Worm (Caenorhabditis elegans) whole organism, L4 larva: Measurements from ENCODE around the gene cah-4.

ENCODE experiments used
- D1046.2 ChIP-seq: fragments of 200-800 bp; sonication (Bioruptor generic); IDR thresholded peaks from 2 replicates; pipeline ENCODE4 v1.3.6; 2022; ENCODE audit warnings: missing genetic modification characterization, missing compliant biosample characterization
- F44E2.7 ChIP-seq: fragments of 200-800 bp; sonication (Bioruptor generic); IDR thresholded peaks from 2 replicates; pipeline ENCODE4 v2.1.2; 2022; ENCODE audit warnings: missing genetic modification characterization, missing compliant biosample characterization
- Y75B8A.6 ChIP-seq: fragments of 200-800 bp; sonication (Bioruptor generic); IDR thresholded peaks from 2 replicates; pipeline ENCODE4 v1.3.6; 2022; ENCODE audit warnings: missing genetic modification reagents, missing genetic modification characterization, missing compliant biosample characterization
- ZK337.2 ChIP-seq: fragments of 200-800 bp; sonication (Bioruptor generic); IDR thresholded peaks from 2 replicates; pipeline ENCODE4 v1.3.6; 2022; ENCODE audit warnings: missing genetic modification reagents, missing genetic modification characterization, missing compliant biosample characterization
- aha-1 ChIP-seq: fragments of 150-350 bp; peaks from one replicate; lab custom pipeline; 2014; ENCODE audit warnings: missing biosample characterization, missing genetic modification characterization
- arid-1 ChIP-seq: fragments of 200-800 bp; sonication (Bioruptor generic); conservative IDR thresholded peaks from 2 replicates; pipeline ENCODE4 v1.3.6; 2022; ENCODE audit warnings: missing genetic modification reagents, missing genetic modification characterization, missing compliant biosample characterization
- ceh-20 ChIP-seq: fragments of 200-800 bp; sonication (Bioruptor generic); IDR thresholded peaks from 2 replicates; pipeline ENCODE4 v1.3.6; 2022; ENCODE audit warnings: missing genetic modification reagents, missing genetic modification characterization, missing compliant biosample characterization
- ceh-32 ChIP-seq: sonication (generic microtip); optimal IDR thresholded peaks from 2 replicates; lab custom pipeline; 2016; ENCODE audit warnings: mild to moderate bottlenecking, missing genetic modification characterization, missing compliant biosample characterization; ENCODE audit not compliant: poor library complexity
- ceh-82 ChIP-seq: sonication (generic microtip); optimal IDR thresholded peaks from 2 replicates; lab custom pipeline; 2017; ENCODE audit warnings: missing biosample characterization, missing genetic modification characterization
- ces-1 ChIP-seq: fragments of 150-350 bp; sonication (generic microtip); optimal IDR thresholded peaks from 4 replicates; lab custom pipeline; 2014; ENCODE audit warnings: missing biosample characterization, missing genetic modification reagents, missing genetic modification characterization
- cey-2 ChIP-seq: sonication (generic microtip); optimal IDR thresholded peaks from 3 replicates; lab custom pipeline; 2017; ENCODE audit warnings: missing genetic modification characterization, mild to moderate bottlenecking, missing compliant biosample characterization, antibody characterized with exemption, borderline replicate concordance; ENCODE audit not compliant: insufficient read depth
- ctbp-1 ChIP-seq: fragments of 200-800 bp; sonication (Bioruptor generic); IDR thresholded peaks from 2 replicates; pipeline ENCODE4 v1.3.6; 2022; ENCODE audit warnings: missing genetic modification reagents, missing genetic modification characterization, missing compliant biosample characterization
- dmd-8 ChIP-seq: fragments of 200-800 bp; sonication (Bioruptor generic); IDR thresholded peaks from 2 replicates; pipeline ENCODE4 v1.3.6; 2022; ENCODE audit warnings: missing genetic modification characterization, missing compliant biosample characterization
- duxl-1 ChIP-seq: sonication (generic microtip); optimal IDR thresholded peaks from 2 replicates; lab custom pipeline; 2016; ENCODE audit warnings: mild to moderate bottlenecking, missing genetic modification characterization, moderate library complexity, missing compliant biosample characterization; ENCODE audit not compliant: poor library complexity
- hlh-11 ChIP-seq: fragments of 200-800 bp; sonication (Bioruptor generic); optimal IDR thresholded peaks from 2 replicates; lab custom pipeline; 2018; ENCODE audit warnings: mild to moderate bottlenecking, missing genetic modification characterization, missing compliant biosample characterization
- hlh-30 ChIP-seq: sonication (generic microtip); optimal IDR thresholded peaks from 2 replicates; lab custom pipeline; 2017; ENCODE audit warnings: antibody characterized with exemption, mild to moderate bottlenecking, missing genetic modification characterization, missing compliant biosample characterization; ENCODE audit not compliant: insufficient read depth
- lin-1 ChIP-seq: fragments of 200-800 bp; sonication (Bioruptor generic); IDR thresholded peaks from 2 replicates; pipeline ENCODE4 v1.3.6; 2022; ENCODE audit warnings: missing genetic modification reagents, missing genetic modification characterization, missing compliant biosample characterization
- lin-13 ChIP-seq: fragments of 150-350 bp; optimal IDR thresholded peaks from 2 replicates; lab custom pipeline; 2014; ENCODE audit warnings: missing biosample characterization, missing genetic modification reagents, missing genetic modification characterization
- lin-15B ChIP-seq: fragments of 150-350 bp; sonication (generic microtip); optimal IDR thresholded peaks from 3 replicates; lab custom pipeline; 2014; ENCODE audit warnings: missing biosample characterization, missing genetic modification characterization
- lin-29 ChIP-seq: fragments of 200-800 bp; sonication (Bioruptor generic); IDR thresholded peaks from 2 replicates; pipeline ENCODE4 v1.3.6; 2022; ENCODE audit warnings: missing genetic modification reagents, missing genetic modification characterization, missing compliant biosample characterization
- lir-3 ChIP-seq: sonication (generic microtip); optimal IDR thresholded peaks from 2 replicates; lab custom pipeline; 2016; ENCODE audit warnings: mild to moderate bottlenecking, missing genetic modification characterization, missing compliant biosample characterization
- madf-9 ChIP-seq: fragments of 200-800 bp; sonication (Bioruptor generic); conservative IDR thresholded peaks from 2 replicates; pipeline ENCODE4 v1.3.6; 2022; ENCODE audit warnings: missing genetic modification reagents, missing genetic modification characterization, missing compliant biosample characterization
- mes-2 ChIP-seq: sonication (generic microtip); optimal IDR thresholded peaks from 2 replicates; lab custom pipeline; 2016; ENCODE audit warnings: missing genotype, mild to moderate bottlenecking, missing genetic modification characterization, missing compliant biosample characterization; ENCODE audit not compliant: poor library complexity, severe bottlenecking
- mxl-2 ChIP-seq: fragments of 200-800 bp; sonication (Bioruptor generic); conservative IDR thresholded peaks from 2 replicates; pipeline ENCODE4 v1.3.6; 2022; ENCODE audit warnings: missing genetic modification reagents, missing genetic modification characterization, missing compliant biosample characterization
- mxl-3 ChIP-seq: fragments of 200-800 bp; sonication (Bioruptor generic); optimal IDR thresholded peaks from 2 replicates; lab custom pipeline; 2018; ENCODE audit warnings: mild to moderate bottlenecking, missing genetic modification characterization, missing compliant biosample characterization
- nhr-10 ChIP-seq: fragments of 150-350 bp; optimal IDR thresholded peaks from 2 replicates; lab custom pipeline; 2014; ENCODE audit warnings: missing biosample characterization, missing genetic modification characterization
- nhr-76 ChIP-seq: fragments of 150-350 bp; optimal IDR thresholded peaks from 2 replicates; lab custom pipeline; 2014; ENCODE audit warnings: missing biosample characterization, missing genetic modification characterization
- nhr-77 ChIP-seq: fragments of 150-350 bp; optimal IDR thresholded peaks from 2 replicates; lab custom pipeline; 2014; ENCODE audit warnings: missing biosample characterization, missing genetic modification characterization
- php-3 ChIP-seq: fragments of 200-800 bp; sonication (Bioruptor generic); IDR thresholded peaks from 2 replicates; pipeline ENCODE4 v1.3.6; 2022; ENCODE audit warnings: missing genetic modification reagents, missing genetic modification characterization, missing compliant biosample characterization
- sdz-12 ChIP-seq: fragments of 200-800 bp; sonication (Bioruptor generic); optimal IDR thresholded peaks from 2 replicates; lab custom pipeline; 2018; ENCODE audit warnings: mild to moderate bottlenecking, missing genetic modification characterization, missing compliant biosample characterization
- snpc-4 ChIP-seq: fragments of 150-350 bp; optimal IDR thresholded peaks from 2 replicates; lab custom pipeline; 2014; ENCODE audit warnings: missing biosample characterization, missing genetic modification characterization
- spr-1 ChIP-seq: sonication (generic microtip); optimal IDR thresholded peaks from 2 replicates; lab custom pipeline; 2016; ENCODE audit warnings: mild to moderate bottlenecking, missing genetic modification characterization, missing compliant biosample characterization
- unc-130 ChIP-seq: sonication (generic microtip); optimal IDR thresholded peaks from 2 replicates; lab custom pipeline; 2016; ENCODE audit warnings: missing genetic modification reagents, missing genetic modification characterization, missing compliant biosample characterization
- unc-39 ChIP-seq: sonication (generic microtip); optimal IDR thresholded peaks from 2 replicates; lab custom pipeline; 2017; ENCODE audit warnings: missing biosample characterization, missing genetic modification characterization
- vab-7 ChIP-seq: fragments of 200-800 bp; sonication (Bioruptor generic); IDR thresholded peaks from 2 replicates; pipeline ENCODE4 v1.3.6; 2022; ENCODE audit warnings: missing genetic modification reagents, missing genetic modification characterization, missing compliant biosample characterization
- zag-1 ChIP-seq: fragments of 150-350 bp; optimal IDR thresholded peaks from 2 replicates; lab custom pipeline; 2014; ENCODE audit warnings: missing biosample characterization, missing genetic modification characterization
- ztf-11 ChIP-seq: fragments of 150-350 bp; optimal IDR thresholded peaks from 2 replicates; lab custom pipeline; 2014; ENCODE audit warnings: missing biosample characterization, missing genetic modification characterization
- ztf-7 ChIP-seq: fragments of 150-350 bp; optimal IDR thresholded peaks from 2 replicates; lab custom pipeline; 2014; ENCODE audit warnings: missing biosample characterization, missing genetic modification characterization

Gene cah-4

ce11 chrX:13518861-13519713 is 23.3 kb upstream of the cah-4 start, which contains the start of the genes cdk-4 and F18H3.1 (continued):
- no peak for TF ChIP-seq ceh-32 (tag; lab: Kevin White, UChicago)
- no peak for TF ChIP-seq mxl-2 (GFP tag; lab: Robert Waterston, UW)
- no peak for TF ChIP-seq D1046.2 (GFP tag; lab: Robert Waterston, UW)
- TF ChIP-seq nhr-77 (tag; lab: Kevin White, UChicago) = no peak
- TF ChIP-seq Y75B8A.6 (GFP tag; lab: Robert Waterston, UW) = no peak
- no peak for TF ChIP-seq lin-29 (GFP tag; lab: Robert Waterston, UW)
- no peak for TF ChIP-seq lin-15B (tag; lab: Kevin White, UChicago)
- no peak for TF ChIP-seq ceh-20 (GFP tag; lab: Robert Waterston, UW)
- 0 out of 2 replicates have a peak, but pooled peaks have one; percentile 31 for TF ChIP-seq dmd-8 (GFP tag; lab: Robert Waterston, UW)
- TF ChIP-seq mes-2 (tag; lab: Kevin White, UChicago) = peak; percentile 43
- TF ChIP-seq unc-39 = no peak
- TF ChIP-seq madf-9 (GFP tag; lab: Robert Waterston, UW) = no peak
- no peak for TF ChIP-seq snpc-4
- TF ChIP-seq hlh-30 = peak; percentile 53
- no peak for TF ChIP-seq ceh-82 (tag; lab: Kevin White, UChicago)
- no peak for TF ChIP-seq ztf-11 (tag; lab: Kevin White, UChicago)
- no peak for TF ChIP-seq lin-1 (GFP tag; lab: Robert Waterston, UW)
- no peak for TF ChIP-seq vab-7 (GFP tag; lab: Robert Waterston, UW)
- TF ChIP-seq arid-1 (GFP tag; lab: Robert Waterston, UW) = 0 out of 2 replicates have a peak, but pooled peaks have one; percentile 10
- TF ChIP-seq sdz-12 (GFP tag; lab: Kevin White, UChicago) = no peak
- TF ChIP-seq cey-2 (tag; lab: Kevin White, UChicago) = no peak
- no peak for TF ChIP-seq lir-3 (tag; lab: Kevin White, UChicago)
- no peak for TF ChIP-seq ztf-7 (tag; lab: Kevin White, UChicago)
- TF ChIP-seq spr-1 (tag; lab: Kevin White, UChicago) = no peak
- TF ChIP-seq mxl-3 (GFP tag; lab: Kevin White, UChicago) = no peak
- no peak for TF ChIP-seq nhr-10 (tag; lab: Kevin White, UChicago)
- no peak for TF ChIP-seq ctbp-1
- no peak for TF ChIP-seq duxl-1 (tag; lab: Kevin White, UChicago)
- TF ChIP-seq F44E2.7 (GFP tag; lab: Robert Waterston, UW) = no peak
- TF ChIP-seq zag-1 = no peak
- TF ChIP-seq hlh-11 (tag; lab: Kevin White, UChicago) = peak; percentile 75
- no peak for TF ChIP-seq php-3
- no peak for TF ChIP-seq ZK337.2
- TF ChIP-seq unc-130 (GFP tag; lab: Kevin White, UChicago) = no peak
- TF ChIP-seq ces-1 (GFP tag; lab: Kevin White, UChicago) = no peak
- no peak for TF ChIP-seq nhr-76 (tag; lab: Kevin White, UChicago)

ce11 chrX:13525094-13525493 is 17.3 kb upstream of the cah-4 start:
- TF ChIP-seq lin-13 (GFP tag; lab: Kevin White, UChicago) = no peak
- peak; percentile 67 for TF ChIP-seq aha-1 (tag; lab: Kevin White, UChicago)
